Worm (Caenorhabditis elegans): ENCODE measurements around the gene T01H3.5.

ce11 chrII:7838661-7839060, 40.8 kb upstream of the T01H3.5 start:
- TF ChIP-seq alr-1 (tag; optimal IDR thresholded peaks at IDR 0.05) (no peak), ceh-82 (tag; optimal IDR thresholded peaks at IDR 0.05) (no peak), lin-13 (GFP tag; optimal IDR thresholded peaks at IDR 0.05) (no peak), nhr-11 (tag; optimal IDR thresholded peaks at IDR 0.05) (no peak), ama-1 (optimal IDR thresholded peaks at IDR 0.05) (no peak), skn-1 (tag; optimal IDR thresholded peaks at IDR 0.05) (no peak), elt-1 (tag; optimal IDR thresholded peaks at IDR 0.05) (no peak), R02D3.7 (tag; optimal IDR thresholded peaks at IDR 0.05) (no peak), nhr-237 (tag; optimal IDR thresholded peaks at IDR 0.05) (no peak), ztf-4 (tag; optimal IDR thresholded peaks at IDR 0.05) (no peak)

Data from whole organism, L2 larva.